Worm (Caenorhabditis elegans): ENCODE data around the gene E02H9.3.
"Not testable (repeated sequence)": the region's sequence is repeated elsewhere in the genome, so short reads cannot be mapped to it uniquely, and the experiment has no call there.

DNA sequence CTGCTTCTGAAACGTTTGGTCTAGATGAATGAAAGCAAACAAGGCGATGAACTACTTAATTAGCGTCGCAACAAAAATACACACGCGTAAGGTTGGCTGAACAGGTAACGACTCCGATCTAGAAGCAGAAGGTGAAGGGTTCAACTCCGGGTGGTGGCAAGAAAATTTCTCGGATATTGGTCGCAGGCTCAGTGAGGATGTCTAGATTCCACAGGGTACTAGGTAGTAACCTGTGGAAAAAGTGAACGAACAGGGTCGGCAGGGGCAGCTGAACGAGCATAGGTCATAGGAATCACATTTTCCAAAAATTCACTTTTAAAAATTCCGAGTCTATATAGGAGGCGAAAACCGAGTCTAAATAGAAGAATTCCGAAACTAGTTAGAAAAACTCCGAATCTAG, 1.6 kb downstream of the E02H9.3 start:
- TF ChIP-seq F49E8.2 (tag; optimal IDR thresholded peaks at IDR 0.05; ENCODE audit: borderline replicate concordance); egl-27 (tag; optimal IDR thresholded peaks at IDR 0.05); aly-2 (tag; optimal IDR thresholded peaks at IDR 0.05); unc-62 (GFP tag; optimal IDR thresholded peaks at IDR 0.05 in 1 of 2); unc-62 (tag; optimal IDR thresholded peaks at IDR 0.05); lin-13 (GFP tag; optimal IDR thresholded peaks at IDR 0.05); ZK546.5 (tag; optimal IDR thresholded peaks at IDR 0.05); D1046.2 (GFP tag; IDR thresholded peaks at IDR 0.05); jun-1 (tag; optimal IDR thresholded peaks at IDR 0.05); zag-1 (tag; optimal IDR thresholded peaks at IDR 0.05); daf-12 (tag; optimal IDR thresholded peaks at IDR 0.05); cey-2 (tag; optimal IDR thresholded peaks at IDR 0.05; ENCODE audit: borderline replicate concordance, insufficient read depth); ces-1 (GFP tag; optimal IDR thresholded peaks at IDR 0.05): not testable (repeated sequence)

All from whole organism, L4 larva.